Fruit fly (Drosophila melanogaster): Measurements from ENCODE around the gene CG17147.

The CG17147 gene

DNA sequence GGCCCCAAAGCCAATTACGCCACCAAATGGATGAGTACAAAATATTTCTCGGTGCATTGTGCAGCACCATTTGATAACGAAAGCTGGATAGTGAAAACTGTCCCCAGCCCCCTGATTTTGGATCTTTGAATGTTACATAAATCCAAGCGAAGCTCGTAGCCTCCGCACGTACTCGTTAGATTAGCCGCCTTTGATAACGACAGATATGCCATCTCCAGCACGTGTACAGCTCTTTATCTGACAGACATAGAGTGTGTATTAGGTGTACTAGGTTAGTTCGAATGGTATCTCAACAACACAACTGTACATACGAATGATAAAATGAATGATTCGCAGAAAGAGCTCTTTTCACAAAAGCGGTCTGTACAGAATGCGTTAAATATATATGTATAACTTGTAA is 27.4 kb upstream of the CG17147 start:
- TF ChIP-seq CG17801 (GFP tag; optimal IDR thresholded peaks at IDR 0.05; ENCODE audit: partially characterized antibody) = no peak

DNA sequence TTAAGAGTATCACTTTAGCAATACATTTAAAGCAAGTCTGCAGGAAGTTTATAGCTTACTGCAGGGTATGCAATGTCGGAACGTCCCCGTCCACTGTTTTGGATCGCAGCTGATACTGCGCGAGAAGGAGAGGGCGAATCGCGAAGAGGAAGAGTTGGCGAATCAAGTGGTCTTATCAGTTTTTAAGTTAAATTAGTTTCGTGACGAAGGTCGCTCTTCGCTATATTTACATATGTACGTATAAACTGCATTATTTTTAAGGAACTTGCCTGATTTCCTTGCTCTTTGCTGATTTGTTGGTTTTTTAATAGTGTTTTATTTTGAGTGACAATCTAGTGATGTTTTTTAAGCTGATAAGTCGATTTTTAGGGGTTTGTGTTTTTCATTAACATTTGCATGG is 26.5 kb upstream of the CG17147 start:
- no peak for TF ChIP-seq CG17801 (GFP tag; optimal IDR thresholded peaks at IDR 0.05; ENCODE audit: partially characterized antibody)

DNA sequence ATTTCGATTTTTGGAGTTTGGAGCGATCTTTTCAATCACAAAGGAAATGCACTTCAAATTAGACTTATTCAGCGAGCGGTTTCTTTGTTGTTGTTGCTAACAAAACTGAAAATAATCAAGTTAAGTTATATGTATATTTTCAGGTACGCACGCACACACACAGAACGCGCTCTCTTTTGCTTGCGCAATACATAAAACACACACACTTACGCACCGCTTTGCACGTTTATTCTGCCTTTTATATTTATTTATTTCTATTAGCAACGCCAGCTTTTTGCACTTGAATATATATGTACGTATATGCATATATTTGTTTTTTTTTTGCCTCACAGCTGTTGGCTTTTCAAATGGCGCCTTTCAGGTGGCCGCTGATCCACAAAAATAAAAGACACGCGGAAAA is 26.0 kb upstream of the CG17147 start:
- TF ChIP-seq CG17801 (GFP tag; optimal IDR thresholded peaks at IDR 0.05; ENCODE audit: partially characterized antibody) = no peak

DNA sequence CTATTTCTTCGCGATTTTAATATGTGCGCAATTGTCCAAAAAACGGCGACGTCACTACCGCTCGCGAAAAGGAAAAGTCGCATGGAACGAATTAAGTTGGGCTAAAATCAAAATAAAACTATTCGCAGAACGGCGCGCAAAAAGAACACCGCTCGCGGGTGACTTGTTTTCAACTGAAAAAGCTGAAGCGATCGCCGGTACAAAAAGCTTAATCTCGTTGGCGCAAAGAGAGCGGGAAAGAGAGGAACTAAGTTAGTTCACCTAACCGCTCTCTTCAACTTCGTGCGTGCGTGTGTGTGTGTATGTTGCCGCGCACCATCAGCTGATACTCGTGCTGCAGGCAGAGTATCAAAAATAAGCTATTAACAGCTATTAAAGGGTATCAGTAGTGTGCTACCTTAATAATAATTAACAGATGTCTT is 25.6 kb upstream of the CG17147 start, which contains the start of gene CG42674:
Gene CG42674, minus strand, starts transcription at position 180 of the 422 bp plus-strand sequence.
- TF ChIP-seq CG17801 (GFP tag; optimal IDR thresholded peaks at IDR 0.05; ENCODE audit: partially characterized antibody) = peak; percentile 69

DNA sequence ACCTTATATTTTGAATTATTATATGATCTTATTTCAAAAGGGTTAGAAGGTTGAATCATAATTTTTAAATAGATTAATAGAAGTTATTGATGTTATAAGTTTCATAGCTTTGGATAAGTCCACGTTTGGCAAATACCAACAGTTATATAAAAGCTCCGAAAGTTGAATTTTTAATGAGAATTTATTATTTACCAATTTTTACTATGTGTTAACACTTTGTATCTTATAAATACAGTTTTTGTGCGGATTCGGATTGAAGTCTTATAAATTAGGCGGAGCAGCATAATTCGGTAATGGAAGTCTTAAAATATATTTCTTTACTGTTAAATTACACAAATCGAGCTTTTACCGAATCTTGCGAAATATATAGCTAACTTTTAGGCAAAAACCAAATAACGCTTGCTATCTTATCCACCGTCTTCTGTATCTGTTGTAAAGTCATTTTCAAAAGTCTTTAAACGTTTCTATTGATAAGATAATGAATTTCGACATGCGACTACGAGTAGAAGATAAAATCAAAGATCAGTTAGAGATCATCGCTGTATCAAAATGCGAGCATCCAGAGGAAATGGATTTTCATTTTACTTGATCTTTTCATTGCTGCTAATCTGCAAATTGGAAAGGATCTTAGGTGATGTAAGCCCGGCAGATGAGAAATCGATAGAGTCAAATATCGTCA is 24.0 kb upstream of the CG17147 start, which contains the start of gene CG42833:
Gene CG42833, plus strand, starts transcription at position 525 of the 679 bp plus-strand sequence.
- TF ChIP-seq CG17801 (GFP tag; optimal IDR thresholded peaks at IDR 0.05; ENCODE audit: partially characterized antibody) = no peak

DNA sequence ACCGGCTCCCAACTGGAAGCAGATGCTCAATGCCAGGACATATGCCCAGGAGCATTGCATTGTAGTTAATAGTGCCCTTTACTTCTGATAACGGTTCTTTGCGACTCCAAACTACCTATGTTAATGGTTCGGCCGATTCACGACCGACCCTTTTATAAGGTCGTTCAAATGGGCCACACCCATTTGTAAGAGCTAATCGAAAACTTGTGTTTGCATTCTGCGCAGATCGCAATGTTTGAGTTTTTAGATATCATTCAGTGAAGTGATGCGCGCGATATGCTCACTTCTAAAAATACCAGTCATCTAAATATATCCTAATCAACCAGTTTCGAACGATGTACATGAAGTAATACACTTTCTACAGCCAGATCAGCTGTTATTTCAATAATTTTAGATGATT is 22.2 kb upstream of the CG17147 start, which contains the start of gene obst-F:
Gene obst-F, minus strand, starts transcription at position 101 of the 400 bp plus-strand sequence.
- no peak for TF ChIP-seq CG17801 (GFP tag; optimal IDR thresholded peaks at IDR 0.05; ENCODE audit: partially characterized antibody)

DNA sequence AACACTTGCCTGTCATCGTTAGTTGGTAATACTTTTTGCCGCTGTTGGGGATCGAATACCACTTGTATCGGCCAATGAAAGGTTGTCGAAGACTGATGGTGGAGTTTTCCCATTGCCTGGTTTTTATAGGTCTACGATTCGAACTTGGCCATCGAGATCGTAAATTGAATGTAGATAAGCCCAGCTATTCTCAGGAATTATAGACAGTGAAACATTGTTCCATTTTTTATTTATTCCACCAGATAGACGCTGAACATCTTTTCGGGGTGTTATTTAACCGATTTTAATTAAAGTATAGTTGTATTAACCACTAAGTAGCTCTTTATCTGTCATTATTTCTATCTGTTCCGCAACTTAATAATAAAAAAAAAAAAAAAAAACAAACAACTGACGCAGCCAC is 20.1 kb upstream of the CG17147 start, which contains the start of gene CG7298:
Gene CG7298, minus strand, starts transcription at position 101 of the 400 bp plus-strand sequence.
- no peak for TF ChIP-seq CG17801 (GFP tag; optimal IDR thresholded peaks at IDR 0.05; ENCODE audit: partially characterized antibody)

DNA sequence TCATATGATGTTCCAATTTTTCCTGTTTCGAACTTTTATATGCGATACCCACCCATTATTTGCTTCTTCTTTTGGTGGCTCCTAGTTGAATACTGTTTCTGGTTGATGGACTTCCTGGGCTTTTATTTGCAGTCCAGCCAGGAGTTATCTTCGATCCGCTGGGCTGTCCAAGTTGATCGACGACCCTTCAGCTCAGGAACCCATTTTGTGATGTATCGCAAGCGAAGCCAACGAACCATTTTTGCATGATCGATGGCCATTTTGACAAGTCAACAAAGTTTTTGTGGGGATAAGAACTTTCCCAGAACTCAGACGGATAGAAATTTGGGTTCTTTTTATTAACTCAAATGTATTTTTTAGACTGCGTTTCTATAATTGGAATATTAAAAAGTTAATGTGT is 17.8 kb upstream of the CG17147 start, which contains the start of gene CG7290:
Gene CG7290, minus strand, starts transcription at position 101 of the 400 bp plus-strand sequence.
- TF ChIP-seq CG17801 (GFP tag; optimal IDR thresholded peaks at IDR 0.05; ENCODE audit: partially characterized antibody) = no peak

DNA sequence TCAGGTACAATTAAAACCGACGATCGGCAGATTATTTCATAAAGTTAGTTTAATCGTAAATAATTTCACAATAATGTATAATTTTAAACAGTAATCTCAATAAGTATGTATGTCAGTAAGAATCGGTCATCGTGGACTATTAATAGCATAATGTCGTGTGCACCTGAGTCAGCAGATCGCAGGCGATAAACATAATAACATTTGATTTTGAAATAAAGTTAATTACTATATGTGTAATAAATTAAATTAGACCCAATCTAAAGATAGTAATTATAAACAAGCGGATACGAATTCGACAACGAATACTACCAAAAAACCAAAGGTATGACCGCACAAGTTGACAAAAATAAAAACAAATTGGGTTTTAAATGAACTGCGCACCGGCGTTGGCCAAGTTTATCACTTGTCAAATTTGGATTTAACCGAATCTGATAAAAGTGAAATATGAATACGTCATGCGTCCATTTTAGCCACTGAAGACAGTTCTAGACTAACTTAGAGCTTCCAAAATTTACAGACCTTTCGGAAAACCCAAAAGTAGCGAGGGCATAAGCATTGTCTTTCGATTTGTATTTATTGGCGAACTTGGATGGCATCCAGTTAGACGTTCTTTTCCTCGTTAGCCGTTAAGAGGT is 16.7 kb upstream of the CG17147 start, which contains the start of gene CG6996:
Gene CG6996, plus strand, starts transcription at position 585 of the 635 bp plus-strand sequence.
- no peak for TF ChIP-seq CG17801 (GFP tag; optimal IDR thresholded peaks at IDR 0.05; ENCODE audit: partially characterized antibody)

DNA sequence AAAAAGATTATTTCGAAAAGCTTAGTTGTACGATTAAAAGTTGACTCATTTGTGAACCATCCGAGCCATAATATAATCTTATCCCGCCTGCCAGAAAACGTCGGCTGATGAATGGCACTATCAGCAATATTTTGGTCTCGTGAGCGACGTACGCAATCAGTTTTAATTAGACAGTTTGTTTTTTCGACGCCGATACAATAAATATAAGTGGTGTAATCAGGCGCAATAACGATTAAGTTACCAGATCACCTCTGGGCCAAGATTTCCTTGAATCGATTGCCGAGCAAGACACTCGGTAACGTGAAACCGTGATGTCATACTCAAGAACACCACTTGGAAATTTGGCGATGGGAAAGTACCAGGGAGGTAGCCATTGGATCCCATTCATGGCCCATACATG is 14.6 kb upstream of the CG17147 start:
- no peak for TF ChIP-seq CG17801 (GFP tag; optimal IDR thresholded peaks at IDR 0.05; ENCODE audit: partially characterized antibody)

DNA sequence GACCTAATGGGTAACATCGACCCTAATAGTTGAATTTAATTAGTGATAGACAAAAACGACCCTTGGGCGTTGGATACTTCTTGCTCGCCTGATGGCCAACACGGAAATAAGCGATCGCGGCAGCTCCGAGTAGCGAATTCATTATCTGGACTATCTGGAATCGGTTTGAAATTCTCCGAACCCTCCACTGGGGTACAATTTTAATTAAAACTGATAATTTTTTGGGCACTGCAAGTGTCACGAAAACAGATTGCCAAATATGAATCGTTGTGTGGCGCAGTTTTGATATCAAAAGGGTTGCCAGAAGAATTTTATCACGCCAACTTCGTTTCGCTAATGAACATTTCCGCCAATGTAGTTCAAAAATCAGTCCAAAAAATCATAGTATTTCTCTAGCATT is 13.8 kb upstream of the CG17147 start:
- TF ChIP-seq CG17801 (GFP tag; optimal IDR thresholded peaks at IDR 0.05; ENCODE audit: partially characterized antibody) = no peak

DNA sequence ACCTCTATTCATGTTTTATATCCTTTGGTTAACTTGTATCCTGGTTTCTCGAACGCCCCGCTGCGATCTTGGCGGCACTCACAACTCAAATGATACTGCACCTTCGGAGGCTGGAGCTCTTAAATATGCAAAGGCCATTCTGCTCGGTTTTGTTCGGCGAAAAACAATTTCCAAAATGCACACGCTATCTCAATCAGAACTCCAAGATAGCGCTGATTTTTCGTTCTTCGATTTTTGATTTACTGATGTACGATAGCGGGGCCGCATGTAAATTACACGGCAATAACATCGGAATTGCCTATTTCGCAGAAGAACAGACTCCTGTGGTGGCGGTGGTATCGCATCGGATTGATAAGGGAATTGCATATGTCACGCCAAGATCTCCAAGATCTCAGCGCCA is 11.7 kb upstream of the CG17147 start, which contains the start of gene CG7017:
Gene CG7017, minus strand, starts transcription at position 101 of the 400 bp plus-strand sequence.
- TF ChIP-seq CG17801 (GFP tag; optimal IDR thresholded peaks at IDR 0.05; ENCODE audit: partially characterized antibody) = no peak

DNA sequence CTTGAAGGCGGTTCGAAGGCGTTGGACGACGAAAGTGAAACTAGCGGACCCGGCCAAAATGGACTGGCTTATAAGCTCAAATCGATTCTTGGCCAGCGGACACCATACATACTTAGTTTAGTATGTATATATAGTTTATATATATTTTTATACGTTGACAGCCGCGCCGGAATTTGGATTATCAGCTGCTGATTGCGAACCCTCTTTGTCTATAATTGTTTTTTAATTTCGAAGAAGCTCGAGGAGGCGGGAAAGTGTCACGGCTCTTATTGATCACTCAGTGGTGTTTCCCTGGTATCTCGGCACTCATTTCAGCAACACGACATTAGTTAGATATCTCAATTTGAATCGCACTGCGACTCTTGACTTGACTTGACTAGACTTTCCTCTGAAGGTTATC is 3.4 kb upstream of the CG17147 start, which contains the start of gene CG6933:
Gene CG6933, minus strand, starts transcription at position 47 of the 400 bp plus-strand sequence.
- TF ChIP-seq CG17801 (GFP tag; optimal IDR thresholded peaks at IDR 0.05; ENCODE audit: partially characterized antibody) = no peak

DNA sequence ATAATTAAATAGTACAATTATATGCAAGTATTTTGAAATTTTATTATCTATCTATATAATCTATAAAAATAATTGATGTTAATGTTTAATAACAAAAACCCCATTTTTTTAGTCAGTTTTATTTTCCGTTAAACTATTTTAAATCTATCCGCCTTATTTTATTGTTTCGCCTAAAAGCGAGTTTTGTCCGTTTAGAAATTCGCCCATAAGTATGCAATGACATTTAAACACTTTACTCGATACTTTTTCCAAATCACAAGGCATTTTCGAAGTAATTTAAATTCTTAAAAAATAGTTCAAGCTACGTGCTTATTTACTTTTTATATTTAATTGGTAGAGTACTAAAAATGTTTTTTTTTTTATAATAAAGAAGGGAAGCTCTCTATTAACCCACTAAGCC is 2.8 kb upstream of the CG17147 start:
- TF ChIP-seq CG17801 (GFP tag; optimal IDR thresholded peaks at IDR 0.05; ENCODE audit: partially characterized antibody) = no peak

DNA sequence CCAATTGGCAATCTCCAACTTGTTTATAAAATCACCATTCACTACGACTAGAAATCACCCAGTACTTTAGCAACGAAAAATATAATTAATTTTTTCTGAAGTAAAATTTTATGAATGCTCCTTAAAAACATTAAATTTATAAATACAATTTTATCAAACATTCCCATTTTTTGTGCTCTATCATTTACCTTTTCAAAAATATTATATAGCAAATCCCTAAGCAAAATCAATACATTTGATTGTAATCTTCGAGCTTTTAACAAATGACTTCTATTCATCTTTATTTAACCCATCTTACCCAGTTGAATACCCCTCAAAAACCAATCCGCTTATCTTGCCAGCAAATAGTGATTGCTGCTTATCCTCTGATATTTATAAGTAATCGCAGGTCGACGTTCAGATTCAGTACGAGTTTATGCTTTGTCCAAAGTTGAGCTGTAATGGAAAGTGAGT is 2.3 kb upstream of the CG17147 start, which contains the start of gene CG17145:
Gene CG17145, plus strand, starts transcription at position 403 of the 453 bp plus-strand sequence.
- TF ChIP-seq CG17801 (GFP tag; optimal IDR thresholded peaks at IDR 0.05; ENCODE audit: partially characterized antibody) = no peak

DNA sequence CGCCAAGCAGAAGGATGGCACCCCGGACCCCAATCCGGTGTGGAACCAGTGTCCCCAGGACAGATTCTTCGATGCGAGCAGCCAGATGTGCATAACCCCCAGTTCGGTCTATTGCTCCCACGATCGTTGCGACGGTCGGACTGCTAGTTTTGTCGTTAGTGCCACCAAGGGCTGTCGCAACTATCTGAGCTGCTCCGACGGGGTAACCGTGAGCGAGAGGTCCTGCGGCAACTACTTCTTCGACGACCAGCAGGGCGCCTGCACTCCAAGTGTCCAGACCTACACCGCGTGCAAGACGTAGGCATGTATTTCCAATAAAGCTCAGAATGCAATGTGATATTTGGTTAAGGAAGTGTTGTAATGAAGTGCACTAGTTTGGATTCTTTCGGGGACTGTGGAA is 1.1 kb upstream of the CG17147 start:
- TF ChIP-seq CG17801 (GFP tag; optimal IDR thresholded peaks at IDR 0.05; ENCODE audit: partially characterized antibody) = no peak

Data from ovary, adult (tissue).